Fruit fly (Drosophila melanogaster): Measurements from ENCODE around the gene HINT1.

The HINT1 gene

dm6 chr2L:2748480-2749143 is 21.3 kb upstream of the HINT1 start (continued):
- peak; percentile 93 for TF ChIP-seq rgr (GFP tag; optimal IDR thresholded peaks at IDR 0.05)
- TF ChIP-seq Abd-B (GFP tag; optimal IDR thresholded peaks at IDR 0.05): no peak

dm6 chr2L:2749144-2749766 is 20.7 kb upstream of the HINT1 start:
- TF ChIP-seq Rel (GFP tag; optimal IDR thresholded peaks at IDR 0.05): no peak
- peak; percentile 43 for TF ChIP-seq Rel (tag; optimal IDR thresholded peaks at IDR 0.05)
- TF ChIP-seq CrebA (GFP tag; optimal IDR thresholded peaks at IDR 0.05; ENCODE audit: borderline replicate concordance): no peak
- no peak for TF ChIP-seq pan (optimal IDR thresholded peaks at IDR 0.05)
- TF ChIP-seq br (GFP tag; optimal IDR thresholded peaks at IDR 0.05): peak; percentile 26
- TF ChIP-seq h (GFP tag; optimal IDR thresholded peaks at IDR 0.05): peak; percentile 14
- TF ChIP-seq Sp1 (GFP tag; optimal IDR thresholded peaks at IDR 0.05): peak; percentile 15
- no peak for TF ChIP-seq tai (GFP tag; optimal IDR thresholded peaks at IDR 0.05)
- no peak for TF ChIP-seq brk (GFP tag; optimal IDR thresholded peaks at IDR 0.05)
- TF ChIP-seq Hr83 (GFP tag; optimal IDR thresholded peaks at IDR 0.05; ENCODE audit: poor library complexity, severe bottlenecking): peak; percentile 0
- TF ChIP-seq rgr (GFP tag; optimal IDR thresholded peaks at IDR 0.05): peak; percentile 7
- TF ChIP-seq sage (GFP tag; optimal IDR thresholded peaks at IDR 0.05): no peak
- no peak for TF ChIP-seq dmrt93B (GFP tag; optimal IDR thresholded peaks at IDR 0.05)
- peak; percentile 0 for TF ChIP-seq OdsH (GFP tag; optimal IDR thresholded peaks at IDR 0.05)
- TF ChIP-seq jim (GFP tag; optimal IDR thresholded peaks at IDR 0.05): no peak
- TF ChIP-seq CG32264 (GFP tag; optimal IDR thresholded peaks at IDR 0.05): no peak
- TF ChIP-seq Myc (optimal IDR thresholded peaks at IDR 0.05): peak; percentile 81
- peak; percentile 77 for TF ChIP-seq woc (GFP tag; optimal IDR thresholded peaks at IDR 0.05)
- peak in 1 of 2 experiments; percentile 56 for TF ChIP-seq foxo (GFP tag; optimal IDR thresholded peaks at IDR 0.05)
- TF ChIP-seq Jra (GFP tag; optimal IDR thresholded peaks at IDR 0.05): no peak

- TF ChIP-seq h (GFP tag; optimal IDR thresholded peaks at IDR 0.05) (peak; percentile 50), Abd-B (GFP tag; optimal IDR thresholded peaks at IDR 0.05) (no peak), GATAd (GFP tag; optimal IDR thresholded peaks at IDR 0.05) (no peak), br (GFP tag; optimal IDR thresholded peaks at IDR 0.05) (peak; percentile 13), HLH106 (tag; optimal IDR thresholded peaks at IDR 0.05) (peak; percentile 19), Sp1 (GFP tag; optimal IDR thresholded peaks at IDR 0.05) (no peak), OdsH (GFP tag; optimal IDR thresholded peaks at IDR 0.05) (peak; percentile 28), rgr (GFP tag; optimal IDR thresholded peaks at IDR 0.05) (peak; percentile 40), sv (GFP tag; optimal IDR thresholded peaks at IDR 0.05) (peak; percentile 66), ey (GFP tag; optimal IDR thresholded peaks at IDR 0.05) (peak; percentile 40), CrebA (GFP tag; optimal IDR thresholded peaks at IDR 0.05; ENCODE audit: borderline replicate concordance) (no peak), fru (GFP tag; optimal IDR thresholded peaks at IDR 0.05) (peak; percentile 24), woc (GFP tag; optimal IDR thresholded peaks at IDR 0.05) (peak; percentile 24), foxo (GFP tag; optimal IDR thresholded peaks at IDR 0.05) (peak in 1 of 2 experiments; percentile 60)
Measured at dm6 chr2L:2750337-2751084, 19.4 kb upstream of the HINT1 start.

- TF ChIP-seq sv (GFP tag; optimal IDR thresholded peaks at IDR 0.05): no peak
- peak; percentile 1 for TF ChIP-seq Hr83 (GFP tag; optimal IDR thresholded peaks at IDR 0.05; ENCODE audit: poor library complexity, severe bottlenecking)
- no peak for TF ChIP-seq CrebA (GFP tag; optimal IDR thresholded peaks at IDR 0.05; ENCODE audit: borderline replicate concordance)
- TF ChIP-seq Dif (GFP tag; optimal IDR thresholded peaks at IDR 0.05; ENCODE audit: partially characterized antibody): peak; percentile 57
- TF ChIP-seq psq (GFP tag; optimal IDR thresholded peaks at IDR 0.05): no peak
- TF ChIP-seq dl (GFP tag; optimal IDR thresholded peaks at IDR 0.05; ENCODE audit: insufficient read depth in 1 of 2, partially characterized antibody in 2 of 2): peak in 1 of 2 experiments; percentile 13
- no peak for TF ChIP-seq Rel (GFP tag; optimal IDR thresholded peaks at IDR 0.05)
- peak; percentile 70 for TF ChIP-seq Rel (tag; optimal IDR thresholded peaks at IDR 0.05)
- peak; percentile 16 for TF ChIP-seq Hnf4 (GFP tag; optimal IDR thresholded peaks at IDR 0.05)
- peak; percentile 54 for TF ChIP-seq h (GFP tag; optimal IDR thresholded peaks at IDR 0.05)
Measured at dm6 chr2L:2751085-2751710, 18.7 kb upstream of the HINT1 start.

All from whole organism, wandering third instar larva.